Worm (Caenorhabditis elegans): ENCODE data around the gene vha-18.

- TF ChIP-seq dao-5 (tag; optimal IDR thresholded peaks at IDR 0.05) (no peak), him-1 (tag; optimal IDR thresholded peaks at IDR 0.05) (no peak)
These were observed 22.0 kb upstream of the vha-18 start for ce11 chrV:8435292-8435691.
